Fruit fly (Drosophila melanogaster) whole organism, embryonic: Measurements from ENCODE around the gene ph-d.

Experiments
- ATbp ChIP-seq: fragments of 200-800 bp; sonication (Bioruptor generic); optimal IDR thresholded peaks from 2 replicates; lab custom pipeline; 2017; ENCODE audit warnings: missing biosample characterization, mild to moderate bottlenecking, missing genetic modification characterization, missing genetic modification reagents
- Aef1 ChIP-seq: fragments of 200-800 bp; sonication (Bioruptor generic); IDR thresholded peaks from 3 replicates; pipeline ENCODE4 v1.3.6; 2022; ENCODE audit warnings: missing biosample characterization, missing genetic modification characterization
- BEAF-32 ChIP-seq: fragments of 200-800 bp; sonication (Bioruptor generic); optimal IDR thresholded peaks from 3 replicates; lab custom pipeline; 2017; ENCODE audit warnings: missing biosample characterization, missing genetic modification characterization, mild to moderate bottlenecking, moderate library complexity, missing genetic modification reagents
- Bteb2 ChIP-seq: fragments of 200-800 bp; sonication (Bioruptor generic); optimal IDR thresholded peaks from 2 replicates; lab custom pipeline; 2016; ENCODE audit warnings: missing biosample characterization, missing genetic modification characterization
- CG11504 ChIP-seq: fragments of 200-800 bp; sonication (Bioruptor generic); optimal IDR thresholded peaks from 3 replicates; lab custom pipeline; 2019; ENCODE audit warnings: missing biosample characterization, mild to moderate bottlenecking, missing genetic modification characterization, moderate library complexity
- CG12299 ChIP-seq: fragments of 200-800 bp; sonication (Bioruptor generic); optimal IDR thresholded peaks from 2 replicates; lab custom pipeline; 2018; ENCODE audit warnings: missing biosample characterization, mild to moderate bottlenecking, missing genetic modification characterization
- CG13123 ChIP-seq: fragments of 200-800 bp; sonication (Bioruptor generic); optimal IDR thresholded peaks from 2 replicates; lab custom pipeline; 2016; ENCODE audit warnings: missing biosample characterization, missing genetic modification characterization
- CG13287 ChIP-seq: fragments of 200-800 bp; sonication (Bioruptor generic); IDR thresholded peaks from 2 replicates; pipeline ENCODE4 v1.3.6; 2022; ENCODE audit warnings: missing biosample characterization, missing genetic modification characterization; ENCODE audit not compliant: partially characterized antibody
- CG1529 ChIP-seq: fragments of 200-800 bp; sonication (Bioruptor generic); optimal IDR thresholded peaks from 3 replicates; lab custom pipeline; 2018; ENCODE audit warnings: missing biosample characterization, missing genetic modification characterization
- CG15514 ChIP-seq: fragments of 200-800 bp; sonication (Bioruptor generic); optimal IDR thresholded peaks from 3 replicates; lab custom pipeline; 2017; ENCODE audit warnings: missing biosample characterization, missing genetic modification characterization, mild to moderate bottlenecking, moderate library complexity, missing genetic modification reagents
- CG1647 ChIP-seq: fragments of 200-800 bp; sonication (Bioruptor generic); optimal IDR thresholded peaks from 3 replicates; lab custom pipeline; 2016; ENCODE audit warnings: missing biosample characterization, missing genetic modification characterization
- CG16813 ChIP-seq: fragments of 200-800 bp; sonication (Bioruptor generic); IDR thresholded peaks from 3 replicates; pipeline ENCODE4 v1.3.6; 2022; ENCODE audit warnings: missing biosample characterization, missing genetic modification characterization; ENCODE audit not compliant: partially characterized antibody
- CG17359 ChIP-seq: fragments of 200-800 bp; sonication (Bioruptor generic); optimal IDR thresholded peaks from 3 replicates; lab custom pipeline; 2018; ENCODE audit warnings: missing biosample characterization, mild to moderate bottlenecking, missing genetic modification characterization, moderate library complexity
- CG17829 ChIP-seq: fragments of 200-800 bp; optimal IDR thresholded peaks from 2 replicates; lab custom pipeline; 2019; ENCODE audit warnings: missing biosample characterization, mild to moderate bottlenecking, missing genetic modification characterization, moderate library complexity
- CG18599 ChIP-seq: fragments of 200-800 bp; sonication (Bioruptor generic); optimal IDR thresholded peaks from 3 replicates; lab custom pipeline; 2017; ENCODE audit warnings: missing biosample characterization, missing genetic modification characterization, mild to moderate bottlenecking, moderate library complexity, missing genetic modification reagents
- CG2116 ChIP-seq: fragments of 200-800 bp; sonication (Bioruptor generic); optimal IDR thresholded peaks from 3 replicates; lab custom pipeline; 2018; ENCODE audit warnings: missing biosample characterization, mild to moderate bottlenecking, missing genetic modification characterization
- CG2199 ChIP-seq: fragments of 200-800 bp; sonication (Bioruptor generic); IDR thresholded peaks from 3 replicates; pipeline ENCODE4 v1.3.6; 2022; ENCODE audit warnings: missing biosample characterization, missing genetic modification characterization
- CG2712 ChIP-seq: fragments of 200-800 bp; optimal IDR thresholded peaks from 3 replicates; lab custom pipeline; 2019; ENCODE audit warnings: missing biosample characterization, mild to moderate bottlenecking, missing genetic modification characterization, moderate library complexity
- CG34224 ChIP-seq: fragments of 200-800 bp; sonication (Bioruptor generic); IDR thresholded peaks from 3 replicates; pipeline ENCODE4 v1.3.6; 2022; ENCODE audit warnings: missing biosample characterization, missing genetic modification characterization; ENCODE audit not compliant: partially characterized antibody
- CG4424 ChIP-seq: fragments of 200-800 bp; sonication (Bioruptor generic); optimal IDR thresholded peaks from 3 replicates; lab custom pipeline; 2016; ENCODE audit warnings: missing biosample characterization, missing genetic modification characterization
- CG7372 ChIP-seq: fragments of 200-800 bp; sonication (Bioruptor generic); IDR thresholded peaks from 2 replicates; pipeline ENCODE4 v1.3.6; 2022; ENCODE audit warnings: missing biosample characterization, missing genetic modification characterization
- CG7987 ChIP-seq: fragments of 200-800 bp; sonication (Bioruptor generic); optimal IDR thresholded peaks from 2 replicates; lab custom pipeline; 2018; ENCODE audit warnings: missing biosample characterization, mild to moderate bottlenecking, missing genetic modification characterization, moderate library complexity
- CG8359 ChIP-seq: fragments of 200-800 bp; sonication (Bioruptor generic); optimal IDR thresholded peaks from 2 replicates; lab custom pipeline; 2017; ENCODE audit warnings: missing biosample characterization, mild to moderate bottlenecking, missing genetic modification characterization, borderline replicate concordance
- CG8478 ChIP-seq: fragments of >200 bp; optimal IDR thresholded peaks from 2 replicates; lab custom pipeline; 2018
- CHES-1-like ChIP-seq: fragments of 200-800 bp; sonication (Bioruptor generic); optimal IDR thresholded peaks from 2 replicates; lab custom pipeline; 2016; ENCODE audit warnings: missing biosample characterization, missing genetic modification characterization
- Dip3 ChIP-seq: fragments of 200-800 bp; sonication (Bioruptor generic); optimal IDR thresholded peaks from 3 replicates; lab custom pipeline; 2016; ENCODE audit warnings: missing biosample characterization, missing genetic modification characterization
- Doc2 ChIP-seq: fragments of 200-800 bp; sonication (Bioruptor generic); IDR thresholded peaks from 2 replicates; pipeline ENCODE4 v1.3.6; 2022; ENCODE audit warnings: missing biosample characterization, missing genetic modification characterization
- H2.0 ChIP-seq: fragments of 200-800 bp; sonication (Bioruptor generic); IDR thresholded peaks from 2 replicates; pipeline ENCODE4 v1.3.6; 2022; ENCODE audit warnings: missing biosample characterization, missing genetic modification characterization
- HHEX ChIP-seq: fragments of 200-800 bp; sonication (Bioruptor generic); optimal IDR thresholded peaks from 3 replicates; lab custom pipeline; 2017; ENCODE audit warnings: missing biosample characterization, mild to moderate bottlenecking, missing genetic modification characterization, missing genetic modification reagents
- Hsf ChIP-seq: fragments of 200-800 bp; sonication (Bioruptor generic); optimal IDR thresholded peaks from 3 replicates; lab custom pipeline; 2016; ENCODE audit warnings: missing biosample characterization, missing genetic modification characterization
- NC2α ChIP-seq: fragments of 200-800 bp; sonication (Bioruptor generic); optimal IDR thresholded peaks from 2 replicates; lab custom pipeline; 2016; ENCODE audit warnings: missing biosample characterization, missing genetic modification characterization
- Sin3A ChIP-seq: fragments of >200 bp; optimal IDR thresholded peaks from 2 replicates; lab custom pipeline; 2018
- Sox100B ChIP-seq: fragments of 200-800 bp; sonication (Bioruptor generic); optimal IDR thresholded peaks from 3 replicates; lab custom pipeline; 2018; ENCODE audit warnings: missing biosample characterization, mild to moderate bottlenecking, missing genetic modification characterization
- YL-1 ChIP-seq: fragments of 200-800 bp; sonication (Bioruptor generic); optimal IDR thresholded peaks from 3 replicates; lab custom pipeline; 2017; ENCODE audit warnings: missing biosample characterization, mild to moderate bottlenecking, missing genetic modification characterization
- al ChIP-seq: fragments of 200-800 bp; sonication (Bioruptor generic); IDR thresholded peaks from 2 replicates; pipeline ENCODE4 v1.3.6; 2022; ENCODE audit warnings: missing biosample characterization, missing genetic modification characterization
- cato ChIP-seq: fragments of 200-800 bp; sonication (Bioruptor generic); optimal IDR thresholded peaks from 2 replicates; lab custom pipeline; 2016; ENCODE audit warnings: missing biosample characterization, missing genetic modification characterization, borderline replicate concordance
- chn ChIP-seq: fragments of 200-800 bp; sonication (Bioruptor generic); optimal IDR thresholded peaks from 2 replicates; lab custom pipeline; 2016; ENCODE audit warnings: missing biosample characterization, missing genetic modification characterization
- en ChIP-seq: fragments of 200-800 bp; sonication (Bioruptor generic); optimal IDR thresholded peaks from 2 replicates; lab custom pipeline; 2016; ENCODE audit warnings: missing biosample characterization, missing genetic modification characterization
- insv ChIP-seq, 2 experiments: fragments of 200-800 bp; sonication (Bioruptor generic); optimal IDR thresholded peaks; 3 replicates each; lab custom pipeline; 2016 to 2018; ENCODE audit warnings: missing biosample characterization in 2 of 2, missing genetic modification characterization in 2 of 2
- kay ChIP-seq: fragments of 200-800 bp; sonication (Bioruptor generic); optimal IDR thresholded peaks from 2 replicates; lab custom pipeline; 2016; ENCODE audit warnings: missing biosample characterization, missing genetic modification characterization
- kni ChIP-seq: fragments of 200-800 bp; sonication (Bioruptor generic); optimal IDR thresholded peaks from 3 replicates; lab custom pipeline; 2017; ENCODE audit warnings: mild to moderate bottlenecking, missing biosample characterization, missing genetic modification reagents, missing genetic modification characterization
- lilli ChIP-seq: fragments of 200-800 bp; sonication (Bioruptor generic); optimal IDR thresholded peaks from 3 replicates; lab custom pipeline; 2016; ENCODE audit warnings: missing biosample characterization, missing genetic modification characterization
- lmd ChIP-seq: fragments of 200-800 bp; sonication (Bioruptor generic); IDR thresholded peaks from 2 replicates; pipeline ENCODE4 v1.3.6; 2022; ENCODE audit warnings: missing biosample characterization, missing genetic modification characterization
- lov ChIP-seq, 2 experiments: fragments of 200-800 bp in 1 of 2; fragments of >200 bp in 1 of 2; sonication (Bioruptor generic) in 1 of 2; IDR thresholded peaks in 1 of 2; optimal IDR thresholded peaks in 1 of 2; 2 replicates in 1 of 2; 3 replicates in 1 of 2; pipeline versions ENCODE4 v1.3.6 to Lab custom; 2017 to 2022; ENCODE audit warnings: missing biosample characterization in 1 of 2, missing genetic modification characterization in 1 of 2
- repo ChIP-seq: fragments of 200-800 bp; sonication (Bioruptor generic); optimal IDR thresholded peaks from 2 replicates; lab custom pipeline; 2016; ENCODE audit warnings: missing biosample characterization, missing genetic modification characterization
- row ChIP-seq: fragments of 200-800 bp; sonication (Bioruptor generic); IDR thresholded peaks from 3 replicates; pipeline ENCODE4 v1.3.6; 2022; ENCODE audit warnings: missing biosample characterization, missing genetic modification characterization
- sd ChIP-seq: fragments of 200-800 bp; sonication (Bioruptor generic); optimal IDR thresholded peaks from 3 replicates; lab custom pipeline; 2018; ENCODE audit warnings: missing biosample characterization, mild to moderate bottlenecking, missing genetic modification characterization, moderate library complexity

ph-d gene

dm6 chrX:2123013-2123964 lies at the start of gene ph-d:
Gene ph-d (minus strand): TSS chrX:2123286.
- peak; percentile 82 for TF ChIP-seq sd (tag; lab: Kevin White, UChicago)
- TF ChIP-seq repo, result no peak
- TF ChIP-seq Sin3A (lab: Kevin White, UChicago), result no peak
- TF ChIP-seq CG7372 (GFP tag; lab: Robert Waterston, UW), result no peak
- peak; percentile 66 for TF ChIP-seq CG7987
- TF ChIP-seq CG11504 (tag; lab: Kevin White, UChicago), result peak; percentile 60
- peak; percentile 33 for TF ChIP-seq CG1647
- no peak for TF ChIP-seq cato (GFP tag; lab: Kevin White, UChicago)
- no peak for TF ChIP-seq en
- no peak for TF ChIP-seq Bteb2 (GFP tag; lab: Kevin White, UChicago)
- peak; percentile 60 for TF ChIP-seq Sox100B (GFP tag; lab: Kevin White, UChicago)
- TF ChIP-seq CG2116 (GFP tag; lab: Kevin White, UChicago), result peak; percentile 47
- TF ChIP-seq lilli, result peak; percentile 52
- TF ChIP-seq CG34224 (GFP tag; lab: Robert Waterston, UW), result peak; percentile 23; the same call in 2 of the 3 replicates
- TF ChIP-seq CG17359 (tag; lab: Kevin White, UChicago), result peak; percentile 53
- TF ChIP-seq Doc2, result no peak
- TF ChIP-seq CG2712, result peak; percentile 49
- TF ChIP-seq CG17829 (tag; lab: Kevin White, UChicago), result peak; percentile 46
- peak; percentile 96 for TF ChIP-seq CG8478
- TF ChIP-seq Aef1 (GFP tag; lab: Robert Waterston, UW), result peak; percentile 37; the same call in 1 of the 3 replicates
- 0 out of 2 replicates have a peak, but pooled peaks have one; percentile 29 for TF ChIP-seq H2.0 (GFP tag; lab: Robert Waterston, UW)
- peak; percentile 58 for TF ChIP-seq CG18599 (GFP tag; lab: Kevin White, UChicago)
- peak; percentile 34; the same call in 1 of the 3 replicates for TF ChIP-seq CG16813
- peak; percentile 48 for TF ChIP-seq CHES-1-like (GFP tag; lab: Kevin White, UChicago)
- TF ChIP-seq chn, result no peak
- TF ChIP-seq CG2199, result peak; percentile 42; the same call in 1 of the 3 replicates
- peak; percentile 29 for TF ChIP-seq Hsf
- TF ChIP-seq kay (GFP tag; lab: Kevin White, UChicago), result no peak
- TF ChIP-seq HHEX, result peak; percentile 63
- TF ChIP-seq YL-1 (GFP tag; lab: Kevin White, UChicago), result peak; percentile 27
- TF ChIP-seq CG13287, result peak; percentile 38; the same call in 1 of the 2 replicates
- TF ChIP-seq kni, result peak; percentile 99
- peak; percentile 48 for TF ChIP-seq ATbp (GFP tag; lab: Kevin White, UChicago)
- TF ChIP-seq CG1529 (GFP tag; lab: Kevin White, UChicago), result peak; percentile 45
- TF ChIP-seq CG4424, result peak; percentile 35
- TF ChIP-seq al (GFP tag; lab: Robert Waterston, UW), result no peak
- TF ChIP-seq lmd (GFP tag; lab: Robert Waterston, UW), result peak; percentile 46; the same call in 1 of the 2 replicates
- TF ChIP-seq row (GFP tag; lab: Robert Waterston, UW), result peak; percentile 90
- TF ChIP-seq BEAF-32 (GFP tag; lab: Kevin White, UChicago), result no peak
- TF ChIP-seq NC2α, result no peak
- peak; percentile 3 for TF ChIP-seq CG13123 (GFP tag; lab: Kevin White, UChicago)
- TF ChIP-seq CG8359 (GFP tag; lab: Kevin White, UChicago), result peak; percentile 18
- no peak for TF ChIP-seq lov (optimal IDR thresholded peaks at IDR 0.05; lab: Kevin White, UChicago)
- 0 out of 3 replicates have a peak, but pooled peaks have one; percentile 33 for TF ChIP-seq lov (GFP tag; IDR thresholded peaks at IDR 0.05; lab: Robert Waterston, UW)
- TF ChIP-seq CG12299 (tag; lab: Kevin White, UChicago), result peak; percentile 56
- peak in 1 of 2 experiments; percentile 17 for TF ChIP-seq insv (GFP tag; optimal IDR thresholded peaks at IDR 0.05; lab: Kevin White, UChicago)
- peak; percentile 7 for TF ChIP-seq Dip3 (GFP tag; lab: Kevin White, UChicago)
- TF ChIP-seq CG15514 (GFP tag; lab: Kevin White, UChicago), result peak; percentile 53
